Worm (Caenorhabditis elegans) whole organism, L4 larva: ENCODE data around the gene srh-248.
"Not testable (repeated sequence)": the region's sequence is repeated elsewhere in the genome, so short reads cannot be mapped to it uniquely, and the experiment has no call there.

ENCODE experiments used
- F10B5.3 ChIP-seq: sonication (generic microtip); optimal IDR thresholded peaks from 2 replicates; lab custom pipeline; 2016; ENCODE audit warnings: mild to moderate bottlenecking, missing genetic modification characterization, missing compliant biosample characterization
- F26F4.8 ChIP-seq: fragments of 200-800 bp; sonication (Bioruptor generic); conservative IDR thresholded peaks from 2 replicates; pipeline ENCODE4 v1.3.6; 2022; ENCODE audit warnings: missing genetic modification characterization, missing compliant biosample characterization
- F37D6.2 ChIP-seq: sonication (generic microtip); optimal IDR thresholded peaks from 2 replicates; lab custom pipeline; 2016; ENCODE audit warnings: mild to moderate bottlenecking, missing genetic modification characterization, missing compliant biosample characterization
- F49E8.2 ChIP-seq: sonication (generic microtip); optimal IDR thresholded peaks from 2 replicates; lab custom pipeline; 2016; ENCODE audit warnings: missing compliant biosample characterization, mild to moderate bottlenecking, missing genetic modification characterization, borderline replicate concordance
- R02D3.7 ChIP-seq: fragments of 150-350 bp; sonication (generic microtip); optimal IDR thresholded peaks from 3 replicates; lab custom pipeline; 2014; ENCODE audit warnings: missing biosample characterization, missing genetic modification characterization
- Y48G9A.11 ChIP-seq: fragments of 200-800 bp; sonication (Bioruptor generic); IDR thresholded peaks from 2 replicates; pipeline ENCODE4 v1.3.6; 2022; ENCODE audit warnings: missing genetic modification reagents, missing genetic modification characterization, missing compliant biosample characterization
- Y5F2A.4 ChIP-seq: fragments of 200-800 bp; sonication (Bioruptor generic); optimal IDR thresholded peaks from 2 replicates; lab custom pipeline; 2018; ENCODE audit warnings: mild to moderate bottlenecking, missing genetic modification characterization, missing compliant biosample characterization
- attf-4 ChIP-seq: sonication (generic microtip); optimal IDR thresholded peaks from 3 replicates; lab custom pipeline; 2017; ENCODE audit warnings: missing biosample characterization, missing genetic modification characterization
- ceh-28 ChIP-seq: fragments of 150-350 bp; optimal IDR thresholded peaks from 2 replicates; lab custom pipeline; 2014; ENCODE audit warnings: missing biosample characterization, missing genetic modification reagents, missing genetic modification characterization
- ceh-62 ChIP-seq: sonication (generic microtip); optimal IDR thresholded peaks from 2 replicates; lab custom pipeline; 2017; ENCODE audit warnings: missing biosample characterization, missing genetic modification characterization
- ctbp-1 ChIP-seq: fragments of 200-800 bp; sonication (Bioruptor generic); IDR thresholded peaks from 2 replicates; pipeline ENCODE4 v1.3.6; 2022; ENCODE audit warnings: missing genetic modification reagents, missing genetic modification characterization, missing compliant biosample characterization
- daf-16 ChIP-seq, 3 experiments: sonication (generic microtip); optimal IDR thresholded peaks; 2 replicates each; lab custom pipeline; 2016 to 2017; ENCODE audit warnings: missing genetic modification characterization in 3 of 3, missing genetic modification reagents in 3 of 3, mild to moderate bottlenecking in 2 of 3, missing compliant biosample characterization in 2 of 3, missing biosample characterization in 1 of 3, moderate library complexity in 1 of 3
- daf-19 ChIP-seq: fragments of 200-800 bp; sonication (Bioruptor generic); conservative IDR thresholded peaks from 2 replicates; pipeline ENCODE4 v1.3.6; 2022; ENCODE audit warnings: missing genetic modification characterization, missing compliant biosample characterization
- dmd-9 ChIP-seq: fragments of 200-800 bp; sonication (Bioruptor generic); IDR thresholded peaks from 2 replicates; pipeline ENCODE4 v1.3.6; 2022; ENCODE audit warnings: missing genetic modification reagents, missing genetic modification characterization, missing compliant biosample characterization
- dpl-1 ChIP-seq: fragments of 150-350 bp; optimal IDR thresholded peaks from 2 replicates; lab custom pipeline; 2014; ENCODE audit warnings: missing biosample characterization, missing genetic modification reagents, missing genetic modification characterization
- duxl-1 ChIP-seq: sonication (generic microtip); optimal IDR thresholded peaks from 2 replicates; lab custom pipeline; 2016; ENCODE audit warnings: mild to moderate bottlenecking, missing genetic modification characterization, moderate library complexity, missing compliant biosample characterization; ENCODE audit not compliant: poor library complexity
- egl-27 ChIP-seq: sonication (generic microtip); optimal IDR thresholded peaks from 3 replicates; lab custom pipeline; 2017; ENCODE audit warnings: missing biosample characterization, missing genetic modification reagents, missing genetic modification characterization
- fkh-10 ChIP-seq: fragments of 150-350 bp; optimal IDR thresholded peaks from 2 replicates; lab custom pipeline; 2014; ENCODE audit warnings: missing biosample characterization, missing genetic modification reagents, missing genetic modification characterization
- hlh-11 ChIP-seq: fragments of 200-800 bp; sonication (Bioruptor generic); optimal IDR thresholded peaks from 2 replicates; lab custom pipeline; 2018; ENCODE audit warnings: mild to moderate bottlenecking, missing genetic modification characterization, missing compliant biosample characterization
- hlh-30 ChIP-seq: sonication (generic microtip); optimal IDR thresholded peaks from 2 replicates; lab custom pipeline; 2017; ENCODE audit warnings: antibody characterized with exemption, mild to moderate bottlenecking, missing genetic modification characterization, missing compliant biosample characterization; ENCODE audit not compliant: insufficient read depth
- jun-1 ChIP-seq: fragments of 150-350 bp; optimal IDR thresholded peaks from 2 replicates; lab custom pipeline; 2014; ENCODE audit warnings: missing biosample characterization, missing genetic modification reagents, missing genetic modification characterization
- lin-13 ChIP-seq: fragments of 150-350 bp; optimal IDR thresholded peaks from 2 replicates; lab custom pipeline; 2014; ENCODE audit warnings: missing biosample characterization, missing genetic modification reagents, missing genetic modification characterization
- lin-15B ChIP-seq: fragments of 150-350 bp; sonication (generic microtip); optimal IDR thresholded peaks from 3 replicates; lab custom pipeline; 2014; ENCODE audit warnings: missing biosample characterization, missing genetic modification characterization
- lir-3 ChIP-seq: sonication (generic microtip); optimal IDR thresholded peaks from 2 replicates; lab custom pipeline; 2016; ENCODE audit warnings: mild to moderate bottlenecking, missing genetic modification characterization, missing compliant biosample characterization
- lsy-2 ChIP-seq, 2 experiments: fragments of 150-350 bp in 1 of 2; sonication (generic microtip) in 1 of 2; optimal IDR thresholded peaks; 2 replicates each; lab custom pipeline; 2014 to 2017; ENCODE audit warnings: missing biosample characterization in 2 of 2, missing genetic modification characterization in 2 of 2
- mxl-2 ChIP-seq: fragments of 200-800 bp; sonication (Bioruptor generic); conservative IDR thresholded peaks from 2 replicates; pipeline ENCODE4 v1.3.6; 2022; ENCODE audit warnings: missing genetic modification reagents, missing genetic modification characterization, missing compliant biosample characterization
- nhr-10 ChIP-seq: fragments of 150-350 bp; optimal IDR thresholded peaks from 2 replicates; lab custom pipeline; 2014; ENCODE audit warnings: missing biosample characterization, missing genetic modification characterization
- nhr-102 ChIP-seq: sonication (generic microtip); optimal IDR thresholded peaks from 2 replicates; lab custom pipeline; 2016; ENCODE audit warnings: mild to moderate bottlenecking, missing genetic modification characterization, moderate library complexity, missing compliant biosample characterization
- nhr-28 ChIP-seq: fragments of 150-350 bp; optimal IDR thresholded peaks from 2 replicates; lab custom pipeline; 2014; ENCODE audit warnings: missing biosample characterization, missing genetic modification characterization
- nhr-41 ChIP-seq: fragments of 200-800 bp; sonication (Bioruptor generic); IDR thresholded peaks from 2 replicates; pipeline ENCODE4 v1.3.6; 2022; ENCODE audit warnings: missing genetic modification reagents, missing genetic modification characterization, missing compliant biosample characterization
- nhr-42 ChIP-seq: fragments of 200-800 bp; sonication (Bioruptor generic); IDR thresholded peaks from 2 replicates; pipeline ENCODE4 v1.3.6; 2022; ENCODE audit warnings: missing genetic modification characterization, missing compliant biosample characterization
- nhr-76 ChIP-seq: fragments of 150-350 bp; optimal IDR thresholded peaks from 2 replicates; lab custom pipeline; 2014; ENCODE audit warnings: missing biosample characterization, missing genetic modification characterization
- php-3 ChIP-seq: fragments of 200-800 bp; sonication (Bioruptor generic); IDR thresholded peaks from 2 replicates; pipeline ENCODE4 v1.3.6; 2022; ENCODE audit warnings: missing genetic modification reagents, missing genetic modification characterization, missing compliant biosample characterization
- rbr-2 ChIP-seq: sonication (generic microtip); optimal IDR thresholded peaks from 2 replicates; lab custom pipeline; 2016; ENCODE audit warnings: missing genotype, missing genetic modification characterization, missing compliant biosample characterization
- set-16 ChIP-seq: fragments of 200-800 bp; sonication (Bioruptor generic); IDR thresholded peaks from 2 replicates; pipeline ENCODE4 v1.3.6; 2022; ENCODE audit warnings: missing genetic modification reagents, missing genetic modification characterization, missing compliant biosample characterization
- tag-97 ChIP-seq: fragments of 200-800 bp; sonication (Bioruptor generic); IDR thresholded peaks from 2 replicates; pipeline ENCODE4 v1.3.6; 2022; ENCODE audit warnings: missing genetic modification characterization, missing compliant biosample characterization
- tra-1 ChIP-seq: fragments of 200-800 bp; sonication (Bioruptor generic); IDR thresholded peaks from 2 replicates; pipeline ENCODE4 v1.3.6; 2022; ENCODE audit warnings: missing genetic modification reagents, missing genetic modification characterization, missing compliant biosample characterization
- unc-39 ChIP-seq: sonication (generic microtip); optimal IDR thresholded peaks from 2 replicates; lab custom pipeline; 2017; ENCODE audit warnings: missing biosample characterization, missing genetic modification characterization
- vab-7 ChIP-seq: fragments of 200-800 bp; sonication (Bioruptor generic); IDR thresholded peaks from 2 replicates; pipeline ENCODE4 v1.3.6; 2022; ENCODE audit warnings: missing genetic modification reagents, missing genetic modification characterization, missing compliant biosample characterization
- zfp-2 ChIP-seq: sonication (generic microtip); optimal IDR thresholded peaks from 2 replicates; lab custom pipeline; 2016; ENCODE audit warnings: mild to moderate bottlenecking, missing genetic modification characterization, missing compliant biosample characterization
- zfp-3 ChIP-seq: fragments of 200-800 bp; sonication (Bioruptor generic); conservative IDR thresholded peaks from 2 replicates; pipeline ENCODE4 v1.3.6; 2022; ENCODE audit warnings: missing genetic modification reagents, missing genetic modification characterization, missing compliant biosample characterization
- zip-11 ChIP-seq: fragments of 200-800 bp; sonication (Bioruptor generic); IDR thresholded peaks from 2 replicates; pipeline ENCODE4 v1.3.6; 2022; ENCODE audit warnings: missing genetic modification characterization, missing compliant biosample characterization

The srh-248 gene

ce11 chrV:2958202-2958601 is 3.0 kb upstream of the srh-248 start, which contains the start of gene srw-142:
Gene srw-142 (minus strand): TSS chrV:2958302.
- TF ChIP-seq ceh-28 (tag; lab: Kevin White, UChicago) (no peak), tag-97 (GFP tag; lab: Robert Waterston, UW) (no peak), lin-13 (GFP tag; lab: Kevin White, UChicago) (no peak), zip-11 (GFP tag; lab: Robert Waterston, UW) (no peak), unc-39 (tag; lab: Kevin White, UChicago) (no peak), F49E8.2 (tag; lab: Kevin White, UChicago) (no peak), nhr-76 (tag; lab: Kevin White, UChicago) (no peak), Y5F2A.4 (GFP tag; lab: Kevin White, UChicago) (no peak), daf-19 (GFP tag; lab: Robert Waterston, UW) (no peak), lsy-2 (tag; optimal IDR thresholded peaks at IDR 0.05; lab: Kevin White, UChicago) (no peak), F26F4.8 (no peak), mxl-2 (GFP tag; lab: Robert Waterston, UW) (no peak), nhr-28 (tag; lab: Kevin White, UChicago) (no peak), jun-1 (tag; lab: Kevin White, UChicago) (no peak), hlh-30 (no peak), egl-27 (tag; lab: Kevin White, UChicago) (no peak), hlh-11 (tag; lab: Kevin White, UChicago) (no peak), lin-15B (no peak), nhr-10 (tag; lab: Kevin White, UChicago) (no peak)

ce11 chrV:2952102-2952501 is 3.1 kb downstream of the srh-248 start, which contains the start of gene srw-122:
Gene srw-122 (minus strand): TSS chrV:2952202.
- not testable (repeated sequence) for TF ChIP-seq zip-11 (GFP tag; lab: Robert Waterston, UW); dpl-1 (GFP tag; lab: Kevin White, UChicago); lir-3

ce11 chrV:2945602-2946001 is 9.6 kb downstream of the srh-248 start, which contains the start of gene srh-87:
Gene srh-87 (minus strand): TSS chrV:2945702.
- no peak for TF ChIP-seq duxl-1 (tag; lab: Kevin White, UChicago)
- TF ChIP-seq lsy-2 (tag; optimal IDR thresholded peaks at IDR 0.05; lab: Kevin White, UChicago): no peak
- no peak for TF ChIP-seq tra-1 (GFP tag; lab: Robert Waterston, UW)
- TF ChIP-seq vab-7 (GFP tag; lab: Robert Waterston, UW): no peak
- no peak for TF ChIP-seq fkh-10 (GFP tag; lab: Kevin White, UChicago)
- no peak for TF ChIP-seq zfp-3 (GFP tag; lab: Robert Waterston, UW)
- no peak for TF ChIP-seq zfp-2 (tag; lab: Kevin White, UChicago)
- no peak for TF ChIP-seq nhr-76 (tag; lab: Kevin White, UChicago)
- no peak for TF ChIP-seq nhr-42 (GFP tag; lab: Robert Waterston, UW)
- TF ChIP-seq ctbp-1 (GFP tag; lab: Robert Waterston, UW): no peak

DNA sequence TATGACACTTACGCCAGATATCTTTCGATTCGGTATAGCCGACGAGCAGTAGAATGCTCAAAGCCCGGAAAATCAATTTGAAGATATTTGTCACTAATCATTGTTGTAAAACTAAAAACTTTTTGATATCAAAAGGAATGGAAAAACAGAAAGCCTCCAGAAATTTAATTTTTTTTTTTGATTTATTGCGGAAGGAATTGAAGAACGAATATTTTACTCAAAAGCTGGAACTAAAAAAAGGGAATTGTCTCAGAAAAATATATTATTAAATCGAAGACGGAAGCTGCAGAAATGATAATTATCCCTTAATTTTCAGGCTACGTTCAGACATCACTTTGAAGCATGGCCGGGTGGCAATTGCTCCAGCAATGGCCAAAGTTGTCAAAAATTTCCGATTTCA is 11.4 kb downstream of the srh-248 start, which contains the start of gene srw-137:
TSS of gene srw-137 (minus strand) at position 101 of the 400 bp plus-strand sequence.
- no peak for TF ChIP-seq rbr-2 (tag; lab: Kevin White, UChicago)
- no peak for TF ChIP-seq F10B5.3 (tag; lab: Kevin White, UChicago)
- no peak for TF ChIP-seq ceh-62 (tag; lab: Kevin White, UChicago)
- TF ChIP-seq egl-27 (tag; lab: Kevin White, UChicago): no peak
- TF ChIP-seq duxl-1 (tag; lab: Kevin White, UChicago): no peak
- no peak for TF ChIP-seq nhr-10 (tag; lab: Kevin White, UChicago)
- TF ChIP-seq dmd-9 (GFP tag; lab: Robert Waterston, UW): no peak
- no peak for TF ChIP-seq daf-16 (GFP tag; optimal IDR thresholded peaks at IDR 0.05; lab: Kevin White, UChicago)
- TF ChIP-seq daf-16 (tag; optimal IDR thresholded peaks at IDR 0.05; lab: Kevin White, UChicago): no peak
- no peak for TF ChIP-seq F37D6.2
- no peak for TF ChIP-seq php-3 (GFP tag; lab: Robert Waterston, UW)
- TF ChIP-seq tag-97 (GFP tag; lab: Robert Waterston, UW): no peak
- TF ChIP-seq Y5F2A.4 (GFP tag; lab: Kevin White, UChicago): no peak
- no peak for TF ChIP-seq hlh-30
- TF ChIP-seq R02D3.7 (tag; lab: Kevin White, UChicago): no peak
- TF ChIP-seq attf-4: no peak
- no peak for TF ChIP-seq nhr-102 (tag; lab: Kevin White, UChicago)
- TF ChIP-seq Y48G9A.11 (GFP tag; lab: Robert Waterston, UW): no peak
- no peak for TF ChIP-seq nhr-41 (GFP tag; lab: Robert Waterston, UW)
- no peak for TF ChIP-seq set-16
- no peak for TF ChIP-seq unc-39 (tag; lab: Kevin White, UChicago)
